Fruit fly (Drosophila melanogaster): ENCODE measurements around the gene Snmp1.

DNA sequence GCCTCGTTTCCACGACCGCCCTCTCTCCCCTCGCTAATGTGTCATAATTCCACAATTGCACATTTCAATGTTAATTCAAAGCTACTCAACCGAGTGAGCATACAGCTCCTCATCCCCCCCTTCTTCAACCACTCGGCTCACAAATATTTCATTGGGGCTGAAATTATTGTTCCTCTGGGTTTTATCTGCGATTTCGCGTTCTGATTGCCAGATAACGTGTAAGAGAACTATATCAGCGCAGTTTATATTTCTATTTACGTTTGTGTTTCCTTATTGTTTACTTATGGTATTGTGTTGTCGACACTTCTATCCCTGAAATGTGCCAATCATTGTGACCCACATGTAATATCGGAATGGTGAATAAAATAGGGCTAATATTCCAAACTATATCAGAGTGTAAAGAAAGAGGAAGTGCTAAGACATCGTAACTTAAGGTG is 38.8 kb upstream of the Snmp1 start:
- TF ChIP-seq tj (GFP tag; optimal IDR thresholded peaks at IDR 0.05) (no peak), CG11617 (GFP tag; optimal IDR thresholded peaks at IDR 0.05) (peak; percentile 18), kay (GFP tag; ENCODE audit: borderline replicate concordance) (peak; percentile 90), ovo (GFP tag; optimal IDR thresholded peaks at IDR 0.05) (peak; percentile 30), cnc (optimal IDR thresholded peaks at IDR 0.05) (peak in 1 of 2 experiments; percentile 88), CG12768 (GFP tag; optimal IDR thresholded peaks at IDR 0.05) (peak; percentile 82), Hr96 (GFP tag; optimal IDR thresholded peaks at IDR 0.05) (no peak)
